Fruit fly (Drosophila melanogaster): ENCODE results near the gene CG31431.
A peak's percentile ranks its signal among the peaks of the same experiment; 100 is the strongest.

- no peak for TF ChIP-seq EcR (GFP tag; optimal IDR thresholded peaks at IDR 0.05)
- no peak for TF ChIP-seq Pif1A (GFP tag; optimal IDR thresholded peaks at IDR 0.05)
- TF ChIP-seq CG8159 (tag; optimal IDR thresholded peaks at IDR 0.05) = peak; percentile 30
- no peak for TF ChIP-seq CG12605 (GFP tag; IDR thresholded peaks at IDR 0.05)
- no peak for TF ChIP-seq CG8301 (tag; optimal IDR thresholded peaks at IDR 0.05)
- no peak for TF ChIP-seq CG32121 (GFP tag; IDR thresholded peaks at IDR 0.05)
- no peak for TF ChIP-seq CG17806 (tag; optimal IDR thresholded peaks at IDR 0.05)
- no peak for TF ChIP-seq CG9948 (tag; optimal IDR thresholded peaks at IDR 0.05)
- no peak for TF ChIP-seq CG15710 (tag; optimal IDR thresholded peaks at IDR 0.05)
Measured at dm6 chr3R:21857509-21857908, 13.0 kb upstream of the CG31431 start.
